Worm (Caenorhabditis elegans): ENCODE results near the gene T12D8.10.
A peak's percentile ranks its signal among the peaks of the same experiment; 100 is the strongest.

The T12D8.10 gene

ce11 chrIII:13635235-13635634, 6.9 kb downstream of the T12D8.10 start:
- TF ChIP-seq lsy-2 (tag; optimal IDR thresholded peaks at IDR 0.05) (peak in 1 of 2 experiments; percentile 17), sma-9 (GFP tag; optimal IDR thresholded peaks at IDR 0.05) (peak; percentile 4), sma-9 (tag; optimal IDR thresholded peaks at IDR 0.05) (no peak), crh-2 (tag; optimal IDR thresholded peaks at IDR 0.05) (peak; percentile 17), nhr-21 (tag; optimal IDR thresholded peaks at IDR 0.05) (no peak), nhr-129 (tag; optimal IDR thresholded peaks at IDR 0.05) (peak; percentile 21), mab-5 (tag; optimal IDR thresholded peaks at IDR 0.05) (peak; percentile 35), snpc-4 (tag; optimal IDR thresholded peaks at IDR 0.05) (no peak), ztf-4 (tag; optimal IDR thresholded peaks at IDR 0.05) (no peak)

DNA sequence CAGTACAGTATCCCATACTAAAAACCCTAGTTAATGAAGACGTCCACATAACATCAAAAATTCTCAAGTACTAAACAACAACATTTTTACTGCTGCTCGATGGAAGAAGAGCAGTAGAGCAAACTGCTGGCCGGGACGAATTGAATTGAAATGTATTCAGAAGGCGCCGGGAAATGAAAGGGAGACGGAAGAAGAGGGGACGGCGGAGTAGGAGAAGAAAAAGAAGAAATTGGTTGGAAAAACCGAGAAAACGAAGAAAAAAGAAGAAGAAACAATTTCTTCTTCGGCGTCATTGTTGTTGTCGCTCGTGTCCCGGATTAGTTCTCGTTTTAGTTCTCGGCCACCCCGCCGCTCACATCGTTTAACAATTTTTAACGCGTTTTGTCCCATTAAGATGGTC, 8.3 kb downstream of the T12D8.10 start:
- TF ChIP-seq ama-1 (optimal IDR thresholded peaks at IDR 0.05): no peak
- peak; percentile 12 for TF ChIP-seq unc-55 (GFP tag; optimal IDR thresholded peaks at IDR 0.05)

- TF ChIP-seq R02D3.7 (tag; optimal IDR thresholded peaks at IDR 0.05): no peak
- TF ChIP-seq unc-62 (GFP tag; optimal IDR thresholded peaks at IDR 0.05): no peak
These were observed 11.4 kb downstream of the T12D8.10 start, which contains the start of gene arrd-17 for ce11 chrIII:13630708-13631107. Gene arrd-17 (minus strand): TSS chrIII:13630808.

ce11 chrIII:13626692-13627091, 15.4 kb downstream of the T12D8.10 start, which contains the start of gene T12D8.5:
Gene T12D8.5 (minus strand): TSS chrIII:13626786.
- TF ChIP-seq gmeb-1 (tag; optimal IDR thresholded peaks at IDR 0.05) (peak; percentile 39), sma-9 (GFP tag; optimal IDR thresholded peaks at IDR 0.05) (peak; percentile 34), sma-9 (tag; optimal IDR thresholded peaks at IDR 0.05) (no peak), nhr-21 (tag; optimal IDR thresholded peaks at IDR 0.05) (no peak), crh-2 (tag; optimal IDR thresholded peaks at IDR 0.05) (peak; percentile 67), unc-55 (GFP tag; optimal IDR thresholded peaks at IDR 0.05) (no peak), ztf-4 (tag; optimal IDR thresholded peaks at IDR 0.05) (no peak), elt-1 (tag; optimal IDR thresholded peaks at IDR 0.05) (no peak), fos-1 (tag; optimal IDR thresholded peaks at IDR 0.05) (peak; percentile 62), F13H6.1 (tag; optimal IDR thresholded peaks at IDR 0.05) (peak; percentile 22)

ce11 chrIII:13625650-13626430, 16.3 kb downstream of the T12D8.10 start:
- TF ChIP-seq R02D3.7 (tag; optimal IDR thresholded peaks at IDR 0.05): no peak
- TF ChIP-seq nhr-21 (tag; optimal IDR thresholded peaks at IDR 0.05): no peak
- peak; percentile 26 for TF ChIP-seq lin-13 (GFP tag; optimal IDR thresholded peaks at IDR 0.05)

- TF ChIP-seq lin-39 (tag; optimal IDR thresholded peaks at IDR 0.05) (no peak), mbf-1 (tag; optimal IDR thresholded peaks at IDR 0.05) (no peak), sma-9 (GFP tag; optimal IDR thresholded peaks at IDR 0.05) (no peak), sma-9 (tag; optimal IDR thresholded peaks at IDR 0.05) (no peak), ama-1 (optimal IDR thresholded peaks at IDR 0.05) (no peak), elt-3 (tag; optimal IDR thresholded peaks at IDR 0.05) (no peak), nhr-25 (tag; optimal IDR thresholded peaks at IDR 0.05) (no peak), C34F6.9 (tag; optimal IDR thresholded peaks at IDR 0.05) (no peak), lsy-2 (tag; optimal IDR thresholded peaks at IDR 0.05) (no peak), unc-55 (GFP tag; optimal IDR thresholded peaks at IDR 0.05) (no peak), ztf-4 (tag; optimal IDR thresholded peaks at IDR 0.05) (no peak), unc-62 (GFP tag; optimal IDR thresholded peaks at IDR 0.05) (no peak)
These were observed 17.9 kb downstream of the T12D8.10 start, which contains the start of gene taf-9 for ce11 chrIII:13624226-13624625. Gene taf-9 (plus strand): TSS chrIII:13624276.

- TF ChIP-seq Y55F3AM.14 (GFP tag; optimal IDR thresholded peaks at IDR 0.05) (no peak), lin-39 (tag; optimal IDR thresholded peaks at IDR 0.05) (no peak), nhr-11 (tag; optimal IDR thresholded peaks at IDR 0.05) (no peak), ceh-16 (tag; optimal IDR thresholded peaks at IDR 0.05) (no peak)
These were observed 19.1 kb downstream of the T12D8.10 start, which contains the start of gene mlc-5 for ce11 chrIII:13623014-13623413. Gene mlc-5 (plus strand): TSS chrIII:13623314.

- TF ChIP-seq lin-39 (tag; optimal IDR thresholded peaks at IDR 0.05) (no peak), nhr-25 (tag; optimal IDR thresholded peaks at IDR 0.05) (peak; percentile 6), snpc-4 (tag; optimal IDR thresholded peaks at IDR 0.05) (peak; percentile 35), crh-2 (tag; optimal IDR thresholded peaks at IDR 0.05) (peak; percentile 59), R02D3.7 (tag; optimal IDR thresholded peaks at IDR 0.05) (no peak), skn-1 (tag; optimal IDR thresholded peaks at IDR 0.05) (no peak), nhr-6 (tag; optimal IDR thresholded peaks at IDR 0.05) (no peak), nhr-10 (tag; optimal IDR thresholded peaks at IDR 0.05) (no peak), peb-1 (tag; optimal IDR thresholded peaks at IDR 0.05) (no peak), lin-13 (GFP tag; optimal IDR thresholded peaks at IDR 0.05) (peak; percentile 31), ZK546.5 (tag; optimal IDR thresholded peaks at IDR 0.05) (no peak), unc-62 (GFP tag; optimal IDR thresholded peaks at IDR 0.05) (no peak), ztf-4 (tag; optimal IDR thresholded peaks at IDR 0.05) (no peak), elt-3 (tag; optimal IDR thresholded peaks at IDR 0.05) (no peak), C34F6.9 (tag; optimal IDR thresholded peaks at IDR 0.05) (peak; percentile 83), lin-11 (tag; optimal IDR thresholded peaks at IDR 0.05) (peak; percentile 2), nhr-237 (tag; optimal IDR thresholded peaks at IDR 0.05) (no peak), gmeb-1 (tag; optimal IDR thresholded peaks at IDR 0.05) (peak; percentile 65), nhr-21 (tag; optimal IDR thresholded peaks at IDR 0.05) (no peak), nhr-23 (tag; optimal IDR thresholded peaks at IDR 0.05) (no peak), ceh-82 (tag; optimal IDR thresholded peaks at IDR 0.05) (no peak), F13H6.1 (tag; optimal IDR thresholded peaks at IDR 0.05) (peak; percentile 44), unc-55 (GFP tag; optimal IDR thresholded peaks at IDR 0.05) (peak; percentile 68)
These were observed 19.9 kb downstream of the T12D8.10 start, which contains the start of gene hip-1 for ce11 chrIII:13622268-13622667. Gene hip-1 (minus strand): TSS chrIII:13622492.
